Worm (Caenorhabditis elegans) whole organism, L1 larva: ENCODE results near the gene ptp-8.
A peak's percentile ranks its signal among the peaks of the same experiment; 100 is the strongest.

Experiments
- aha-1 ChIP-seq: fragments of 150-350 bp; optimal IDR thresholded peaks from 2 replicates; lab custom pipeline; 2014; ENCODE audit warnings: missing biosample characterization, missing genetic modification characterization
- aly-2 ChIP-seq: fragments of 150-350 bp; optimal IDR thresholded peaks from 2 replicates; lab custom pipeline; 2014; ENCODE audit warnings: missing biosample characterization, missing genetic modification characterization
- ceh-63 ChIP-seq: fragments of 200-800 bp; sonication (Bioruptor generic); optimal IDR thresholded peaks from 2 replicates; lab custom pipeline; 2018; ENCODE audit warnings: mild to moderate bottlenecking, missing genetic modification characterization, missing compliant biosample characterization
- ceh-88 ChIP-seq: fragments of 200-800 bp; sonication (Bioruptor generic); IDR thresholded peaks from 2 replicates; pipeline ENCODE4 v1.3.6; 2022; ENCODE audit warnings: missing genetic modification characterization, missing compliant biosample characterization
- ceh-90 ChIP-seq: sonication (generic microtip); optimal IDR thresholded peaks from 2 replicates; lab custom pipeline; 2016; ENCODE audit warnings: missing genetic modification characterization, missing compliant biosample characterization
- ces-1 ChIP-seq: fragments of 150-350 bp; optimal IDR thresholded peaks from 2 replicates; lab custom pipeline; 2014; ENCODE audit warnings: missing biosample characterization, missing genetic modification reagents, missing genetic modification characterization
- dsc-1 ChIP-seq: sonication (generic microtip); optimal IDR thresholded peaks from 2 replicates; lab custom pipeline; 2016; ENCODE audit warnings: mild to moderate bottlenecking, missing genetic modification characterization, missing compliant biosample characterization
- efl-1 ChIP-seq, 4 experiments: fragments of 150-350 bp; optimal IDR thresholded peaks in 3 of 4; peaks in 1 of 4; 1 replicate in 1 of 4; 2 replicates in 3 of 4; lab custom pipeline; 2014; ENCODE audit warnings: missing biosample characterization in 2 of 4, missing genetic modification characterization in 2 of 4, missing genetic modification reagents in 2 of 4
- elt-2 ChIP-seq: sonication (generic microtip); optimal IDR thresholded peaks from 2 replicates; lab custom pipeline; 2016; ENCODE audit warnings: missing genetic modification characterization, mild to moderate bottlenecking, inconsistent platforms, missing compliant biosample characterization, missing genetic modification reagents
- elt-3 ChIP-seq, 6 experiments: fragments of 150-350 bp in 1 of 6; sonication (generic microtip); optimal IDR thresholded peaks; 2 replicates each; lab custom pipeline; 2017 to 2018; ENCODE audit warnings: missing biosample characterization in 6 of 6, missing genetic modification characterization in 6 of 6, inconsistent platforms in 1 of 6
- fkh-10 ChIP-seq: sonication (generic microtip); optimal IDR thresholded peaks from 2 replicates; lab custom pipeline; 2017; ENCODE audit warnings: missing biosample characterization, missing genetic modification reagents, missing genetic modification characterization
- grh-1 ChIP-seq: fragments of 200-800 bp; sonication (Bioruptor generic); IDR thresholded peaks from 2 replicates; pipeline ENCODE4 v1.3.6; 2022; ENCODE audit warnings: missing genetic modification reagents, missing genetic modification characterization, missing compliant biosample characterization
- hlh-17 ChIP-seq: fragments of 200-800 bp; sonication (Bioruptor generic); optimal IDR thresholded peaks from 2 replicates; lab custom pipeline; 2018; ENCODE audit warnings: missing genetic modification characterization, mild to moderate bottlenecking, missing compliant biosample characterization, moderate library complexity, borderline replicate concordance
- irx-1 ChIP-seq: sonication (generic microtip); optimal IDR thresholded peaks from 2 replicates; lab custom pipeline; 2016; ENCODE audit warnings: missing genetic modification characterization, missing compliant biosample characterization
- lin-14 ChIP-seq: fragments of 200-800 bp; sonication (Bioruptor generic); optimal IDR thresholded peaks from 2 replicates; lab custom pipeline; 2018; ENCODE audit warnings: mild to moderate bottlenecking, missing genetic modification characterization, moderate library complexity, missing compliant biosample characterization
- lin-39 ChIP-seq: fragments of 150-350 bp; optimal IDR thresholded peaks from 2 replicates; lab custom pipeline; 2014; ENCODE audit warnings: missing biosample characterization, missing genetic modification reagents, missing genetic modification characterization
- lir-3 ChIP-seq: sonication (generic microtip); optimal IDR thresholded peaks from 2 replicates; lab custom pipeline; 2016; ENCODE audit warnings: mild to moderate bottlenecking, missing genetic modification characterization, moderate library complexity, missing compliant biosample characterization; ENCODE audit not compliant: poor library complexity
- mab-9 ChIP-seq: fragments of 200-800 bp; sonication (Bioruptor generic); IDR thresholded peaks from 2 replicates; pipeline ENCODE4 v1.3.6; 2022; ENCODE audit warnings: missing genetic modification reagents, missing genetic modification characterization, missing compliant biosample characterization
- mdl-1 ChIP-seq, 2 experiments: fragments of 150-350 bp; optimal IDR thresholded peaks; 2 replicates each; lab custom pipeline; 2014 to 2017; ENCODE audit warnings: missing biosample characterization in 2 of 2, missing genetic modification characterization in 2 of 2, inconsistent platforms in 1 of 2
- mep-1 ChIP-seq: fragments of 150-350 bp; optimal IDR thresholded peaks from 2 replicates; lab custom pipeline; 2014; ENCODE audit warnings: missing biosample characterization, missing genetic modification characterization
- nhr-71 ChIP-seq: sonication (generic microtip); optimal IDR thresholded peaks from 2 replicates; lab custom pipeline; 2016; ENCODE audit warnings: mild to moderate bottlenecking, missing genetic modification characterization, moderate library complexity, missing compliant biosample characterization
- nhr-90 ChIP-seq: sonication (generic microtip); optimal IDR thresholded peaks from 2 replicates; lab custom pipeline; 2016; ENCODE audit warnings: mild to moderate bottlenecking, missing genetic modification characterization, missing compliant biosample characterization; ENCODE audit not compliant: poor library complexity
- pag-3 ChIP-seq: sonication (generic microtip); optimal IDR thresholded peaks from 2 replicates; lab custom pipeline; 2017; ENCODE audit warnings: missing genetic modification characterization, mild to moderate bottlenecking, missing compliant biosample characterization, antibody characterized with exemption, borderline replicate concordance; ENCODE audit not compliant: insufficient read depth
- rnt-1 ChIP-seq: sonication (generic microtip); optimal IDR thresholded peaks from 2 replicates; lab custom pipeline; 2016; ENCODE audit warnings: mild to moderate bottlenecking, missing genetic modification characterization, moderate library complexity, missing compliant biosample characterization
- snu-23 ChIP-seq: sonication (generic microtip); optimal IDR thresholded peaks from 2 replicates; lab custom pipeline; 2016; ENCODE audit warnings: missing genetic modification characterization, missing compliant biosample characterization
- tbx-2 ChIP-seq: sonication (generic microtip); optimal IDR thresholded peaks from 2 replicates; lab custom pipeline; 2016; ENCODE audit warnings: missing genetic modification characterization, missing compliant biosample characterization
- unc-130 ChIP-seq: fragments of 150-350 bp; optimal IDR thresholded peaks from 2 replicates; lab custom pipeline; 2017; ENCODE audit warnings: missing biosample characterization, missing genetic modification characterization, inconsistent platforms
- zip-4 ChIP-seq: fragments of 200-800 bp; sonication (Bioruptor generic); optimal IDR thresholded peaks from 2 replicates; lab custom pipeline; 2018; ENCODE audit warnings: mild to moderate bottlenecking, missing genetic modification characterization, moderate library complexity, missing compliant biosample characterization
- ztf-11 ChIP-seq, 2 experiments: sonication (generic microtip); optimal IDR thresholded peaks; 2 replicates each; lab custom pipeline; 2016 to 2017; ENCODE audit warnings: missing genetic modification characterization in 2 of 2, missing biosample characterization in 1 of 2, missing compliant biosample characterization in 1 of 2

Gene ptp-8

DNA sequence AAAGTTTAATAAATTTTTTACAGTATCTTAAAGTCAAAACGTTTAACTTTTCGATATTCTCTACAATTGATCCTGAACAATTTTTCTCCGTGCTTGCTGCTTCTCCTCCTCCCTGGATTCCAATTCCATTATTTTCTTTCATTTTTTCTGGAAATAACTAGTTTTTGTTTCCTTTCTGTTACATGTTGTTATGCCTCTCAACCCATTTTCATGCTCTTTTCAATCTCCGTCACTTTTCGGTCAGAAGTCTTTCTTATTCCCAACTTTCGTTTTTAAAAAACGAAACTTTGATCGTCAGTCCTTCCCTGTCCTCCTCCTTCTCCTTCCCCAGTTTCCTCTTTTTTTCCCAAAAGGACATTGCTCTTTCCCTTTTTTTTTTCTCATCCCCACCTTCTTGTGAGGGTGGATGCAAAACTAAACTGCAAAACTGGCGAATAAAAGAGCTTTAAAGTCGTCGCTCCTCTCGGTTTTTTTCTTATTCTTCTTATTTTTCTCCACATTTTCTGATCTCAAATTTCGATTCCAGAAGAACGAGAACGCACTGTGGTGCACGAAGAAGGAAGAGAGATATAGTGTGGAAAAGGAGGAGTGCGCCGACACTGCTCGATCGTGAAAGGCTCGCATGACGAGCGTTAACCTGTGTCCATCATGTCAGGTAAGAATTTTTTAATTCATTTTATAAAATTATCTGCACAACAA, 23.2 kb downstream of the ptp-8 start, which contains the start of the genes C48A7.16 and egl-19:
Gene C48A7.16 (plus strand): TSS at position 544 of the 699 bp plus-strand sequence.
Gene egl-19 (plus strand): TSS at position 649 of the 699 bp plus-strand sequence.
- TF ChIP-seq fkh-10 (GFP tag; lab: Kevin White, UChicago) (peak; percentile 28), irx-1 (tag; lab: Kevin White, UChicago) (no peak), lin-14 (GFP tag; lab: Kevin White, UChicago) (peak; percentile 48), efl-1 (optimal IDR thresholded peaks at IDR 0.05; lab: Kevin White, UChicago) (no peak), efl-1 (GFP tag; optimal IDR thresholded peaks at IDR 0.05 in 1 of 2; lab: Kevin White, UChicago) (peak in 1 of 2 experiments; percentile 92)

DNA sequence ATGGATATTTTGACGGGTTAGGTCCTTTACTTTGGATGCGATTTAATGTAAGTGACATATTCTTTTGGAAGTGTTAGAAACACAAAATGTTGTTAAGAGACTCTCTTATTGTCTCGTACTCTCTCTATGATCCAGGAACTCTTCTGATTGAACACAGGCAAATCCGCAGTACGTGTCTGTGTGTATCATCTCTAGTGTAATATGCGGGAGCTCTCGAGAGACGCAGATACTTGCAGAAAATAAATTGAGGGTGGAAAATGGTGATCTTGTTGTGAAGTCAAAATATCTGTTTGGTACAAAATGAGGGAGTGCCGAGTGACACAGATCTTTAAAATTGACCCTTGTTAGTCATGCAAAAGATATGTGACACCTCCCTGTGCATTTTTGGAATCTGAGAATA, 24.8 kb downstream of the ptp-8 start:
- no peak for TF ChIP-seq ztf-11 (tag; optimal IDR thresholded peaks at IDR 0.05; lab: Kevin White, UChicago)
- no peak for TF ChIP-seq ceh-88
- TF ChIP-seq dsc-1 (tag; lab: Kevin White, UChicago) = peak; percentile 11
- no peak for TF ChIP-seq ces-1 (GFP tag; lab: Kevin White, UChicago)
- TF ChIP-seq pag-3 (tag; lab: Kevin White, UChicago) = peak; percentile 31
- TF ChIP-seq lin-14 (GFP tag; lab: Kevin White, UChicago) = peak; percentile 64

DNA sequence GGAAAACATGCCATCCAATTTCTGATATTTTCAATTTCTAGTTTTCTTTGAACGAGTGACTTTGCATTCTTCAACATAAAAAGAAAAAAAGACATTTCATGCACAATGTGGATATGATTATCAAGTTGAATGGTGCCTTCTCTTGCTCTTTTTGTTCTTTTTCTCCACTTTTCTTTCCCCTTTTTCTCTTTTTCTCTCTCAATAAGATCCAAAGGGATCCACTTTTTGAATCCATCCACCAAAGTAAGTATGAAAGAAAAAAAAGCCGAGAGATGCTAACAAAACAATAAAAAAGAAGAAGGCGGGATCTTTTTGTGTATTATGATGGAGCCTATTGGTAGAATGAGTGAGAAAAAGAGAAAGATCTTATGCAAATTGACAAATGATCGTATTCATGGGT, 25.4 kb downstream of the ptp-8 start:
- TF ChIP-seq fkh-10 (GFP tag; lab: Kevin White, UChicago) (peak; percentile 20), mep-1 (tag; lab: Kevin White, UChicago) (no peak), lin-14 (GFP tag; lab: Kevin White, UChicago) (peak; percentile 32)

DNA sequence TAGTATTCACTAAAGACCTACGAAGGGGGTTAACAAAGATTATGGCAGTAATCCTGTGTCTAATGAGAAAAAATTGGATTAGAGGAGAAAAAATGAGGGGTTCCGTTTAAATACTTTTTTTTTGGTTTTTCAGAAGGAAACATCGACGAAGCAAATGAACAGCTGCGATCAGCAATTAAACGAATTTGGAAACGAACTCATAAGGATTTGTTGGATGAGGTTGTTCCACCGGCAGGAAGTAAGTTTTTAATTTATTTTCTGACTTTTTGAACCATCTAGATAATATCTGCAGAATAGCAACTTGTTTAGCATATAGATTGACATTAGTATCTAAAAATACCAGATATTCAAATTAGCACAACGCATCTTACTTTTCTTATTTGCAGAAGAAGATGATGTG, 31.7 kb downstream of the ptp-8 start:
- TF ChIP-seq dsc-1 (tag; lab: Kevin White, UChicago) (peak; percentile 36), zip-4 (GFP tag; lab: Kevin White, UChicago) (no peak)

DNA sequence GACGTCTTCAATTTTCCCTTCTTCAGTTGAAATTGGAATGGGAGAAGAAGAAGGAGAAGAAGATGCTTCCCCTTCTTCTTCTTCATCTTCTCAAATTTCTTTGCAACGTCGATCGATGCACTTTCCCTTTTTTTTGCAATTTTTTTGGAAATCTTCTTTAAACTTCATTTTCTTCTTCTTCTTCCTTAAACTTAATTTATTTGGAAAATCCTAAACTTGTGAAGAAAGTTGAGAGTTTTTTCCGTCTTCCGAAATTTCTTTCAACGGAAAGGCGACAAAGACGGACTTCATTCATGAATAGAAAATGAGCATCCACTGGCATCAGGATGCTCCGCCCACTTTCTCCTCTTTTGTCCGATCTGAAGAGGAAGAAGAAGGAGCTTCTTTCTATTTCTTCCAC, 32.3 kb downstream of the ptp-8 start:
- TF ChIP-seq tbx-2 = peak; percentile 7
- TF ChIP-seq lin-14 (GFP tag; lab: Kevin White, UChicago) = peak; percentile 75
- TF ChIP-seq fkh-10 (GFP tag; lab: Kevin White, UChicago) = peak; percentile 89
- no peak for TF ChIP-seq hlh-17 (GFP tag; lab: Kevin White, UChicago)

DNA sequence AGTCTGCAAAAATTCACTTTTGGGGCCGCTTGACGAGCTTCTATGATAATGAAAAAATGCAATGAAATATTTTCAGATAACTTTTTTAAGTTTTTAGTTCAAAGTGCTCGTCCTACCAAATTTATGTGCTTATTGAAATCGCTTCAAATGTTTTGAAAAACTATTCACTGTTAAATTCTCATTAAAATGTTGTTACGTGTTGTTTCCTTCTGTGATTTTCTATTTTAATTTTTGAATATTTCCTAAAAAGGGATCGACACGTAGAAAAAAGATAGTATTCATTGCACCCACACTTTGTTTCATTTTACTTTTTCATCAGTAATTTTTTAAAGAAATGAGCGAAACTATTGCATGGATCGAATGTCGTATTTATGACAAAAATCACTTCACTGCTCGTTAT, 37.0 kb downstream of the ptp-8 start, which contains the start of gene B0496.6:
Gene B0496.6 (plus strand): TSS at position 301 of the 400 bp plus-strand sequence.
- TF ChIP-seq elt-3 (tag; optimal IDR thresholded peaks at IDR 0.05; lab: Kevin White, UChicago) (no peak), grh-1 (no peak), nhr-71 (tag; lab: Kevin White, UChicago) (no peak), nhr-90 (no peak), ceh-88 (no peak), aly-2 (no peak), ceh-90 (tag; lab: Kevin White, UChicago) (no peak), mdl-1 (tag; optimal IDR thresholded peaks at IDR 0.05; lab: Kevin White, UChicago) (no peak), dsc-1 (tag; lab: Kevin White, UChicago) (no peak), ztf-11 (tag; optimal IDR thresholded peaks at IDR 0.05; lab: Kevin White, UChicago) (no peak), rnt-1 (tag; lab: Kevin White, UChicago) (no peak), lir-3 (tag; lab: Kevin White, UChicago) (no peak), mab-9 (no peak)

DNA sequence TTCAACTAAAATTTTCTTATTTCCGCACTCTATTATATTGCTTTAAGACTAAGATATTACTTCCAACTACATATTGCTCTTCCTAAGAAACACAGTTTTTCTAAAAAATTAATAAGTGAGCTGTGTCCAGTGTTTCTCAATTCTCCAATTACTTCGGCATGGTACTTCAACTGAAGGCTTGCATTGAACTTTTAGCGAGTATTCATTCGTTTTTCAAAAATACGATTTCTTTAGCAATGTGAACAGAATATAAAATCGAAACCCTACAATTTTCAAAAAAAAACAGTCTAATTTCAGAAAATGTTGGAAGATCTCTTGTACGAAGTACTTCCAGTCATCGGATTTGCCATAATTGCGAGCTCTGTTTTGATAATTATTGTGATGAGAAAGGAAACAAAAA, 39.1 kb downstream of the ptp-8 start, which contains the start of gene srtx-1:
Gene srtx-1 (plus strand): TSS at position 301 of the 400 bp plus-strand sequence.
- no peak for TF ChIP-seq unc-130 (tag; lab: Kevin White, UChicago)
- TF ChIP-seq lin-39 (tag; lab: Kevin White, UChicago) = no peak
- no peak for TF ChIP-seq aha-1 (tag; lab: Kevin White, UChicago)
- no peak for TF ChIP-seq elt-2 (tag; lab: Kevin White, UChicago)
- no peak for TF ChIP-seq zip-4 (GFP tag; lab: Kevin White, UChicago)
- TF ChIP-seq ceh-63 = no peak
- TF ChIP-seq snu-23 = no peak
